Fruit fly (Drosophila melanogaster) whole organism, prepupa: Measurements from ENCODE around the gene Tpt.

ENCODE experiments used
- CG10631 ChIP-seq: fragments of 200-800 bp; sonication (Bioruptor generic); optimal IDR thresholded peaks from 2 replicates; lab custom pipeline; 2016; ENCODE audit warnings: missing biosample characterization, missing genetic modification characterization
- CG10669 ChIP-seq: fragments of 200-800 bp; sonication (Bioruptor generic); optimal IDR thresholded peaks from 3 replicates; lab custom pipeline; 2018; ENCODE audit warnings: missing biosample characterization, mild to moderate bottlenecking, missing genetic modification characterization, moderate library complexity
- CG11294 ChIP-seq: fragments of 200-800 bp; sonication (Bioruptor generic); IDR thresholded peaks from 2 replicates; pipeline ENCODE4 v1.3.6; 2022; ENCODE audit warnings: missing biosample characterization, missing genetic modification characterization
- CG11762 ChIP-seq: fragments of 200-800 bp; sonication (Bioruptor generic); optimal IDR thresholded peaks from 3 replicates; lab custom pipeline; 2016; ENCODE audit warnings: missing biosample characterization, missing genetic modification characterization; ENCODE audit not compliant: insufficient read depth
- CG6854 ChIP-seq: fragments of 200-800 bp; sonication (Bioruptor generic); optimal IDR thresholded peaks from 2 replicates; lab custom pipeline; 2017; ENCODE audit warnings: missing biosample characterization, mild to moderate bottlenecking, missing genetic modification characterization
- CG9139 ChIP-seq: fragments of 200-800 bp; sonication (Bioruptor generic); optimal IDR thresholded peaks from 3 replicates; lab custom pipeline; 2017; ENCODE audit warnings: missing biosample characterization, mild to moderate bottlenecking, missing genetic modification characterization
- Ets96B ChIP-seq: fragments of 200-800 bp; optimal IDR thresholded peaks from 2 replicates; lab custom pipeline; 2019; ENCODE audit warnings: missing biosample characterization, mild to moderate bottlenecking, missing genetic modification characterization, moderate library complexity
- Hr39 ChIP-seq: fragments of 200-800 bp; sonication (Bioruptor generic); optimal IDR thresholded peaks from 2 replicates; lab custom pipeline; 2016; ENCODE audit warnings: missing biosample characterization, missing genetic modification characterization
- Lpt ChIP-seq: fragments of 200-800 bp; sonication (Bioruptor generic); optimal IDR thresholded peaks from 3 replicates; lab custom pipeline; 2016; ENCODE audit warnings: missing biosample characterization, missing genetic modification characterization
- cyc ChIP-seq: fragments of 200-800 bp; sonication (Bioruptor generic); optimal IDR thresholded peaks from 3 replicates; lab custom pipeline; 2016; ENCODE audit warnings: missing biosample characterization, missing genetic modification characterization
- fd85E ChIP-seq: fragments of 200-800 bp; sonication (Bioruptor generic); optimal IDR thresholded peaks from 3 replicates; lab custom pipeline; 2016; ENCODE audit warnings: missing biosample characterization, missing genetic modification characterization
- lz ChIP-seq: fragments of 200-800 bp; sonication (Bioruptor generic); optimal IDR thresholded peaks from 3 replicates; lab custom pipeline; 2016; ENCODE audit warnings: missing biosample characterization, missing genetic modification characterization
- pdm3 ChIP-seq: fragments of 200-800 bp; sonication (Bioruptor generic); optimal IDR thresholded peaks from 3 replicates; lab custom pipeline; 2016; ENCODE audit warnings: missing biosample characterization, missing genetic modification characterization
- topi ChIP-seq: fragments of 200-800 bp; sonication (Bioruptor generic); optimal IDR thresholded peaks from 3 replicates; lab custom pipeline; 2016; ENCODE audit warnings: missing biosample characterization, missing genetic modification characterization

DNA sequence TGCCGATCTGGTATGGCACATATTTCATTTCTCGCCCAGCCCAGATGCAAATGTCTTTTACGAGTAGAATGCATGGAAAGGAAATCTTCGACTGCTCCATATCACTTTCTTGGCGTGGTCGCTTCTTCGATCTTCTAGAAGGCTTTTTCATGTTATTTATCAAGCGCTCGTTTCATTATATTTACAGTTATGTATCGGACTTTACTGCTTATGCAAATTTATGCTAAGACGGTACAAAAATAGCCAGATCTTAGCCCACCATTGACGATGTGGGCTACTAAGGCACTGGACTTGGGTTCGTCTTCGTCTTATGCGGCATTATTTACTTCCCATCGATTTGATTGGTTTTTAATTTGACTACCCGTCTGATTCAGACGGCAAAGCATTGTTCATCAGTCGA lies 41.8 kb downstream of the Tpt start:
- TF ChIP-seq lz (GFP tag; lab: Kevin White, UChicago) (no peak), pdm3 (no peak), CG11762 (GFP tag; lab: Kevin White, UChicago) (no peak), CG11294 (GFP tag; lab: Robert Waterston, UW) (no peak), cyc (no peak), Ets96B (tag; lab: Kevin White, UChicago) (no peak), CG6854 (GFP tag; lab: Kevin White, UChicago) (no peak), CG10631 (GFP tag; lab: Kevin White, UChicago) (no peak), fd85E (no peak), topi (GFP tag; lab: Kevin White, UChicago) (no peak), CG9139 (no peak), Hr39 (GFP tag; lab: Kevin White, UChicago) (no peak), CG10669 (GFP tag; lab: Kevin White, UChicago) (no peak), Lpt (GFP tag; lab: Kevin White, UChicago) (no peak)
